Worm (Caenorhabditis elegans) whole organism, young adult: ENCODE results near the gene odd-2.

Experiments
- B0019.2 ChIP-seq: fragments of 200-800 bp; sonication (Bioruptor generic); conservative IDR thresholded peaks from 2 replicates; pipeline ENCODE4 v1.3.6; 2022; ENCODE audit warnings: missing genetic modification reagents, missing genetic modification characterization, missing compliant biosample characterization
- B0035.1 ChIP-seq: sonication (generic microtip); optimal IDR thresholded peaks from 2 replicates; lab custom pipeline; 2016; ENCODE audit warnings: missing genetic modification characterization, mild to moderate bottlenecking, missing compliant biosample characterization, missing genotype, missing genetic modification reagents
- D2030.7 ChIP-seq: fragments of 200-800 bp; sonication (Bioruptor generic); IDR thresholded peaks from 2 replicates; pipeline ENCODE4 v1.3.6; 2022; ENCODE audit warnings: missing genetic modification reagents, missing genetic modification characterization, missing compliant biosample characterization
- F10E7.11 ChIP-seq: sonication (generic microtip); optimal IDR thresholded peaks from 2 replicates; lab custom pipeline; 2017; ENCODE audit warnings: mild to moderate bottlenecking, missing genetic modification characterization, moderate library complexity, missing compliant biosample characterization
- F23B12.7 ChIP-seq: sonication (generic microtip); optimal IDR thresholded peaks from 2 replicates; lab custom pipeline; 2017; ENCODE audit warnings: missing genetic modification characterization, mild to moderate bottlenecking, missing compliant biosample characterization, antibody characterized with exemption, moderate library complexity; ENCODE audit not compliant: insufficient read depth
- F37B4.10 ChIP-seq: fragments of 200-800 bp; sonication (Bioruptor generic); IDR thresholded peaks from 2 replicates; pipeline ENCODE4 v1.3.6; 2022; ENCODE audit warnings: missing genetic modification characterization, missing compliant biosample characterization
- F39B2.1 ChIP-seq: fragments of 200-800 bp; sonication (Bioruptor generic); IDR thresholded peaks from 2 replicates; pipeline ENCODE4 v1.3.6; 2022; ENCODE audit warnings: missing genetic modification reagents, missing genetic modification characterization, missing compliant biosample characterization
- F57C9.4 ChIP-seq: sonication (generic microtip); optimal IDR thresholded peaks from 2 replicates; lab custom pipeline; 2017; ENCODE audit warnings: mild to moderate bottlenecking, missing genetic modification characterization, missing compliant biosample characterization
- Y53G8AR.9 ChIP-seq: fragments of 200-800 bp; sonication (Bioruptor generic); conservative IDR thresholded peaks from 2 replicates; pipeline ENCODE4 v1.3.6; 2022; ENCODE audit warnings: missing genetic modification reagents, missing genetic modification characterization, missing compliant biosample characterization
- ZK185.1 ChIP-seq: sonication (generic microtip); optimal IDR thresholded peaks from 2 replicates; lab custom pipeline; 2016; ENCODE audit warnings: mild to moderate bottlenecking, missing genetic modification characterization, missing compliant biosample characterization; ENCODE audit not compliant: poor library complexity, severe bottlenecking
- ama-1 ChIP-seq, 3 experiments: fragments of 150-350 bp in 1 of 3; sonication (generic microtip) in 2 of 3; optimal IDR thresholded peaks; 2 replicates each; lab custom pipeline; 2014 to 2018; ENCODE audit warnings: missing biosample characterization in 2 of 3, missing genetic modification characterization in 2 of 3, missing genetic modification reagents in 2 of 3
- atf-7 ChIP-seq: sonication (generic microtip); optimal IDR thresholded peaks from 2 replicates; lab custom pipeline; 2017; ENCODE audit warnings: mild to moderate bottlenecking, missing genetic modification characterization, missing compliant biosample characterization
- ceh-100 ChIP-seq: fragments of 200-800 bp; sonication (Bioruptor generic); IDR thresholded peaks from 2 replicates; pipeline ENCODE4 v1.3.6; 2022; ENCODE audit warnings: missing genetic modification reagents, missing genetic modification characterization, missing compliant biosample characterization
- ceh-27 ChIP-seq: fragments of 200-800 bp; sonication (Bioruptor generic); optimal IDR thresholded peaks from 2 replicates; lab custom pipeline; 2018; ENCODE audit warnings: mild to moderate bottlenecking, missing genetic modification characterization, moderate library complexity, missing compliant biosample characterization
- ceh-79 ChIP-seq: sonication (generic microtip); optimal IDR thresholded peaks from 2 replicates; lab custom pipeline; 2017; ENCODE audit warnings: mild to moderate bottlenecking, missing genetic modification characterization, missing compliant biosample characterization
- dox-1 ChIP-seq: fragments of 200-800 bp; sonication (Bioruptor generic); IDR thresholded peaks from 2 replicates; pipeline ENCODE4 v1.3.6; 2022; ENCODE audit warnings: missing genetic modification reagents, missing genetic modification characterization, missing compliant biosample characterization
- egl-18 ChIP-seq: fragments of 200-800 bp; sonication (Bioruptor generic); IDR thresholded peaks from 2 replicates; pipeline ENCODE4 v1.3.6; 2022; ENCODE audit warnings: missing genetic modification reagents, missing genetic modification characterization, missing compliant biosample characterization
- egl-44 ChIP-seq: fragments of 200-800 bp; sonication (Bioruptor generic); IDR thresholded peaks from 2 replicates; pipeline ENCODE4 v1.3.6; 2022; ENCODE audit warnings: missing genetic modification reagents, missing genetic modification characterization, missing compliant biosample characterization
- egrh-3 ChIP-seq: fragments of 200-800 bp; sonication (Bioruptor generic); IDR thresholded peaks from 2 replicates; pipeline ENCODE4 v1.3.6; 2022; ENCODE audit warnings: missing genetic modification reagents, missing genetic modification characterization, missing compliant biosample characterization
- ekl-4 ChIP-seq: fragments of 200-800 bp; sonication (Bioruptor generic); IDR thresholded peaks from 2 replicates; pipeline ENCODE4 v1.3.6; 2022; ENCODE audit warnings: missing genetic modification reagents, missing genetic modification characterization, missing compliant biosample characterization
- ets-4 ChIP-seq: fragments of 200-800 bp; sonication (Bioruptor generic); optimal IDR thresholded peaks from 2 replicates; lab custom pipeline; 2018; ENCODE audit warnings: mild to moderate bottlenecking, missing genetic modification characterization, missing compliant biosample characterization
- gei-17 ChIP-seq: fragments of 200-800 bp; sonication (Bioruptor generic); optimal IDR thresholded peaks from 2 replicates; lab custom pipeline; 2018; ENCODE audit warnings: mild to moderate bottlenecking, missing genetic modification characterization, missing compliant biosample characterization
- hmg-20 ChIP-seq: fragments of 200-800 bp; sonication (Bioruptor generic); IDR thresholded peaks from 2 replicates; pipeline ENCODE4 v1.3.6; 2022; ENCODE audit warnings: missing genetic modification reagents, missing genetic modification characterization, missing compliant biosample characterization
- hsf-1 ChIP-seq: fragments of 200-800 bp; sonication (Bioruptor generic); IDR thresholded peaks from 2 replicates; pipeline ENCODE4 v1.3.6; 2022; ENCODE audit warnings: missing genetic modification reagents, missing genetic modification characterization, missing compliant biosample characterization
- lag-1 ChIP-seq: fragments of 200-800 bp; sonication (Bioruptor generic); IDR thresholded peaks from 2 replicates; pipeline ENCODE4 v1.3.6; 2022; ENCODE audit warnings: missing genetic modification reagents, missing genetic modification characterization, missing compliant biosample characterization
- lin-40 ChIP-seq: sonication (generic microtip); optimal IDR thresholded peaks from 2 replicates; lab custom pipeline; 2016; ENCODE audit warnings: missing genetic modification characterization, mild to moderate bottlenecking, missing compliant biosample characterization, missing genotype, missing genetic modification reagents
- lir-1 ChIP-seq: fragments of 200-800 bp; sonication (Bioruptor generic); conservative IDR thresholded peaks from 2 replicates; pipeline ENCODE4 v1.3.6; 2022; ENCODE audit warnings: missing genetic modification reagents, missing genetic modification characterization, missing compliant biosample characterization
- madf-3 ChIP-seq: fragments of 200-800 bp; sonication (Bioruptor generic); IDR thresholded peaks from 2 replicates; pipeline ENCODE4 v1.3.6; 2022; ENCODE audit warnings: missing genetic modification reagents, missing genetic modification characterization, missing compliant biosample characterization
- madf-6 ChIP-seq: fragments of 200-800 bp; sonication (Bioruptor generic); IDR thresholded peaks from 2 replicates; pipeline ENCODE4 v1.3.6; 2022; ENCODE audit warnings: missing genetic modification reagents, missing genetic modification characterization, missing compliant biosample characterization
- madf-8 ChIP-seq: fragments of 200-800 bp; sonication (Bioruptor generic); conservative IDR thresholded peaks from 2 replicates; pipeline ENCODE4 v1.3.6; 2022; ENCODE audit warnings: missing genetic modification reagents, missing genetic modification characterization, missing compliant biosample characterization
- mes-4 ChIP-seq: sonication (generic microtip); optimal IDR thresholded peaks from 2 replicates; lab custom pipeline; 2016; ENCODE audit warnings: missing genotype, missing genetic modification characterization, missing compliant biosample characterization
- mxl-1 ChIP-seq: sonication (generic microtip); optimal IDR thresholded peaks from 2 replicates; lab custom pipeline; 2016; ENCODE audit warnings: missing genetic modification characterization, missing compliant biosample characterization
- nfyb-1 ChIP-seq: fragments of 200-800 bp; sonication (Bioruptor generic); IDR thresholded peaks from 2 replicates; pipeline ENCODE4 v1.3.6; 2022; ENCODE audit warnings: missing genetic modification reagents, missing genetic modification characterization, missing compliant biosample characterization
- nhr-80 ChIP-seq: sonication (generic microtip); optimal IDR thresholded peaks from 2 replicates; lab custom pipeline; 2016; ENCODE audit warnings: missing genetic modification characterization, missing compliant biosample characterization
- rcor-1 ChIP-seq: fragments of 200-800 bp; sonication (Bioruptor generic); IDR thresholded peaks from 2 replicates; pipeline ENCODE4 v1.3.6; 2022; ENCODE audit warnings: missing genetic modification reagents, missing genetic modification characterization, missing compliant biosample characterization
- snpc-3.4 ChIP-seq: sonication (generic microtip); optimal IDR thresholded peaks from 2 replicates; lab custom pipeline; 2017; ENCODE audit warnings: missing genetic modification characterization, mild to moderate bottlenecking, missing compliant biosample characterization, antibody characterized with exemption, moderate library complexity, missing genotype, missing genetic modification reagents
- snpc-4 ChIP-seq, 5 experiments: fragments of 150-350 bp in 1 of 5; sonication (generic microtip) in 4 of 5; optimal IDR thresholded peaks; 2 replicates each; lab custom pipeline; 2014 to 2018; ENCODE audit warnings: missing genetic modification characterization in 5 of 5, missing biosample characterization in 3 of 5, antibody characterized with exemption in 2 of 5, mild to moderate bottlenecking in 2 of 5, missing compliant biosample characterization in 2 of 5, missing genotype in 2 of 5, moderate library complexity in 2 of 5, missing genetic modification reagents in 1 of 5
- somi-1 ChIP-seq: fragments of 200-800 bp; sonication (Bioruptor generic); optimal IDR thresholded peaks from 2 replicates; lab custom pipeline; 2018; ENCODE audit warnings: mild to moderate bottlenecking, missing genetic modification characterization, missing compliant biosample characterization
- tbp1 ChIP-seq: fragments of 200-800 bp; sonication (Bioruptor generic); optimal IDR thresholded peaks from 2 replicates; lab custom pipeline; 2018; ENCODE audit warnings: mild to moderate bottlenecking, missing genetic modification characterization, missing compliant biosample characterization
- tbx-9 ChIP-seq: sonication (generic microtip); optimal IDR thresholded peaks from 2 replicates; lab custom pipeline; 2016; ENCODE audit warnings: borderline replicate concordance, missing genetic modification characterization, inconsistent platforms, missing compliant biosample characterization
- zfh-2 ChIP-seq: fragments of 200-800 bp; sonication (Bioruptor generic); conservative IDR thresholded peaks from 2 replicates; pipeline ENCODE4 v1.3.6; 2022; ENCODE audit warnings: missing genetic modification reagents, missing genetic modification characterization, missing compliant biosample characterization
- zim-3 ChIP-seq: sonication (generic microtip); optimal IDR thresholded peaks from 2 replicates; lab custom pipeline; 2017; ENCODE audit warnings: mild to moderate bottlenecking, missing genetic modification characterization, moderate library complexity, missing compliant biosample characterization
- ztf-22 ChIP-seq: fragments of 200-800 bp; sonication (Bioruptor generic); optimal IDR thresholded peaks from 2 replicates; lab custom pipeline; 2018; ENCODE audit warnings: mild to moderate bottlenecking, missing genetic modification characterization, moderate library complexity, missing compliant biosample characterization
- ztf-6 ChIP-seq: fragments of 200-800 bp; sonication (Bioruptor generic); IDR thresholded peaks from 2 replicates; pipeline ENCODE4 v1.3.6; 2022; ENCODE audit warnings: missing genetic modification reagents, missing genetic modification characterization, missing compliant biosample characterization

The odd-2 gene

ce11 chrX:6160427-6160826 is at the start of gene odd-2:
odd-2 (minus strand) TSS chrX:6160527.
- TF ChIP-seq rcor-1 (GFP tag; lab: Robert Waterston, UW) (no peak), zfh-2 (GFP tag; lab: Robert Waterston, UW) (no peak), hsf-1 (no peak), ZK185.1 (tag; lab: Kevin White, UChicago) (no peak), F57C9.4 (tag; lab: Kevin White, UChicago) (no peak), lir-1 (no peak), ceh-79 (tag; lab: Kevin White, UChicago) (no peak), mxl-1 (tag; lab: Kevin White, UChicago) (no peak), ceh-27 (GFP tag; lab: Kevin White, UChicago) (no peak)

- TF ChIP-seq snpc-3.4 (tag; lab: Kevin White, UChicago) (no peak), atf-7 (tag; lab: Kevin White, UChicago) (no peak), ztf-22 (GFP tag; lab: Kevin White, UChicago) (no peak), tbp1 (GFP tag; lab: Kevin White, UChicago) (no peak), dox-1 (no peak), egl-18 (no peak), lag-1 (no peak), madf-8 (GFP tag; lab: Robert Waterston, UW) (no peak), gei-17 (GFP tag; lab: Kevin White, UChicago) (no peak), egrh-3 (no peak), ekl-4 (no peak), hmg-20 (GFP tag; lab: Robert Waterston, UW) (no peak), D2030.7 (GFP tag; lab: Robert Waterston, UW) (no peak), ama-1 (optimal IDR thresholded peaks at IDR 0.05; lab: Kevin White, UChicago) (no peak), ama-1 (GFP tag; optimal IDR thresholded peaks at IDR 0.05; lab: Kevin White, UChicago) (no peak), F39B2.1 (GFP tag; lab: Robert Waterston, UW) (no peak), B0035.1 (tag; lab: Kevin White, UChicago) (no peak), mes-4 (tag; lab: Kevin White, UChicago) (no peak), egl-44 (GFP tag; lab: Robert Waterston, UW) (no peak), madf-3 (GFP tag; lab: Robert Waterston, UW) (no peak)
- TF ChIP-seq, all 124 proteins: peak for 0
Measured at ce11 chrX:6208463-6208862, 48.1 kb upstream of the odd-2 start, which contains the start of gene C14F11.7. C14F11.7 (minus strand) TSS chrX:6208563.

ce11 chrX:6207687-6208088 is 47.4 kb upstream of the odd-2 start, which contains the start of gene T13C5.6:
T13C5.6 (minus strand) TSS chrX:6207687.
- TF ChIP-seq ets-4: peak; percentile 90
- peak; percentile 92 for TF ChIP-seq tbp1 (GFP tag; lab: Kevin White, UChicago)
- peak; percentile 90 for TF ChIP-seq somi-1 (GFP tag; lab: Kevin White, UChicago)
- peak; percentile 88 for TF ChIP-seq zim-3 (tag; lab: Kevin White, UChicago)
- TF ChIP-seq egl-44 (GFP tag; lab: Robert Waterston, UW): peak; percentile 88
- 0 out of 2 replicates have a peak, but pooled peaks have one; percentile 66 for TF ChIP-seq F37B4.10 (GFP tag; lab: Robert Waterston, UW)
- TF ChIP-seq snpc-4 (GFP tag; optimal IDR thresholded peaks at IDR 0.05; lab: Kevin White, UChicago): no peak
- peak in 2 of 4 experiments; percentile 71 to 81 for TF ChIP-seq snpc-4 (tag; optimal IDR thresholded peaks at IDR 0.05; lab: Kevin White, UChicago)
- TF ChIP-seq nfyb-1: peak; percentile 93
- 0 out of 2 replicates have a peak, but pooled peaks have one; percentile 58 for TF ChIP-seq ztf-6 (GFP tag; lab: Robert Waterston, UW)
- TF ChIP-seq snpc-3.4 (tag; lab: Kevin White, UChicago): peak; percentile 58
- peak; percentile 74 for TF ChIP-seq tbx-9 (tag; lab: Kevin White, UChicago)
- TF ChIP-seq lin-40 (tag; lab: Kevin White, UChicago): peak; percentile 93
- TF ChIP-seq Y53G8AR.9 (GFP tag; lab: Robert Waterston, UW): peak; percentile 72; the same call in 1 of the 2 replicates
- peak; percentile 93 for TF ChIP-seq dox-1
- TF ChIP-seq B0019.2 (GFP tag; lab: Robert Waterston, UW): no peak
- peak; percentile 55; the same call in 1 of the 2 replicates for TF ChIP-seq madf-6 (GFP tag; lab: Robert Waterston, UW)
- no peak for TF ChIP-seq ama-1 (optimal IDR thresholded peaks at IDR 0.05; lab: Kevin White, UChicago)
- TF ChIP-seq ama-1 (GFP tag; optimal IDR thresholded peaks at IDR 0.05; lab: Kevin White, UChicago): peak in 1 of 2 experiments; percentile 85
- TF ChIP-seq nhr-80 (tag; lab: Kevin White, UChicago): peak; percentile 82
- TF ChIP-seq atf-7 (tag; lab: Kevin White, UChicago): peak; percentile 87
- TF ChIP-seq F23B12.7 (tag; lab: Kevin White, UChicago): peak; percentile 84
- no peak for TF ChIP-seq F10E7.11 (tag; lab: Kevin White, UChicago)
- TF ChIP-seq ceh-100: peak; percentile 48; the same call in 1 of the 2 replicates
